Fruit fly (Drosophila melanogaster) whole organism, prepupa: ENCODE data around the gene CG31068.
A peak's percentile ranks its signal among the peaks of the same experiment; 100 is the strongest.

Source experiments
- Blimp-1 ChIP-seq: fragments of 200-800 bp; sonication (Bioruptor generic); optimal IDR thresholded peaks from 3 replicates; lab custom pipeline; 2017; ENCODE audit warnings: missing biosample characterization, missing genetic modification characterization, mild to moderate bottlenecking, moderate library complexity, missing genetic modification reagents
- CG10631 ChIP-seq: fragments of 200-800 bp; sonication (Bioruptor generic); optimal IDR thresholded peaks from 2 replicates; lab custom pipeline; 2016; ENCODE audit warnings: missing biosample characterization, missing genetic modification characterization
- CG11902 ChIP-seq: fragments of 200-800 bp; sonication (Bioruptor generic); optimal IDR thresholded peaks from 3 replicates; lab custom pipeline; 2016; ENCODE audit warnings: missing biosample characterization, missing genetic modification characterization
- CG15336 ChIP-seq: fragments of 200-800 bp; sonication (Bioruptor generic); IDR thresholded peaks from 2 replicates; pipeline ENCODE4 v1.3.6; 2022; ENCODE audit warnings: missing biosample characterization, missing genetic modification characterization
- CG1621 ChIP-seq: fragments of 200-800 bp; sonication (Bioruptor generic); optimal IDR thresholded peaks from 3 replicates; lab custom pipeline; 2018; ENCODE audit warnings: missing biosample characterization, mild to moderate bottlenecking, missing genetic modification characterization
- CG16779 ChIP-seq: fragments of 200-800 bp; sonication (Bioruptor generic); optimal IDR thresholded peaks from 3 replicates; lab custom pipeline; 2017; ENCODE audit warnings: missing biosample characterization, mild to moderate bottlenecking, missing genetic modification characterization
- CG32006 ChIP-seq: fragments of 200-800 bp; sonication (Bioruptor generic); optimal IDR thresholded peaks from 3 replicates; lab custom pipeline; 2017; ENCODE audit warnings: missing biosample characterization, mild to moderate bottlenecking, missing genetic modification characterization
- CG34406 ChIP-seq: fragments of 200-800 bp; sonication (Bioruptor generic); optimal IDR thresholded peaks from 3 replicates; lab custom pipeline; 2016; ENCODE audit warnings: missing biosample characterization, missing genetic modification characterization
- CG3919 ChIP-seq: fragments of 200-800 bp; sonication (Bioruptor generic); optimal IDR thresholded peaks from 3 replicates; lab custom pipeline; 2016; ENCODE audit warnings: missing biosample characterization, missing genetic modification characterization
- CG4318 ChIP-seq: fragments of 200-800 bp; sonication (Bioruptor generic); optimal IDR thresholded peaks from 3 replicates; lab custom pipeline; 2017; ENCODE audit warnings: missing biosample characterization, mild to moderate bottlenecking, missing genetic modification characterization
- CG6163 ChIP-seq: fragments of 200-800 bp; sonication (Bioruptor generic); IDR thresholded peaks from 3 replicates; pipeline ENCODE4 v1.3.6; 2022; ENCODE audit warnings: missing biosample characterization, missing genetic modification characterization
- CG6276 ChIP-seq: fragments of 200-800 bp; sonication (Bioruptor generic); optimal IDR thresholded peaks from 2 replicates; lab custom pipeline; 2017; ENCODE audit warnings: missing biosample characterization, mild to moderate bottlenecking, missing genetic modification characterization
- CG6792 ChIP-seq: fragments of 200-800 bp; sonication (Bioruptor generic); optimal IDR thresholded peaks from 3 replicates; lab custom pipeline; 2016; ENCODE audit warnings: missing biosample characterization, missing genetic modification characterization
- CG6808 ChIP-seq: fragments of 200-800 bp; sonication (Bioruptor generic); optimal IDR thresholded peaks from 3 replicates; lab custom pipeline; 2017; ENCODE audit warnings: missing biosample characterization, missing genetic modification characterization, mild to moderate bottlenecking, moderate library complexity, missing genetic modification reagents
- CG6854 ChIP-seq: fragments of 200-800 bp; sonication (Bioruptor generic); optimal IDR thresholded peaks from 2 replicates; lab custom pipeline; 2017; ENCODE audit warnings: missing biosample characterization, mild to moderate bottlenecking, missing genetic modification characterization
- CG7368 ChIP-seq: fragments of 200-800 bp; sonication (Bioruptor generic); optimal IDR thresholded peaks from 3 replicates; lab custom pipeline; 2016; ENCODE audit warnings: missing biosample characterization, missing genetic modification characterization
- CG8119 ChIP-seq: fragments of 200-800 bp; sonication (Bioruptor generic); IDR thresholded peaks from 3 replicates; pipeline ENCODE4 v1.3.6; 2022; ENCODE audit warnings: missing biosample characterization, missing genetic modification characterization
- CG8319 ChIP-seq: fragments of 200-800 bp; sonication (Bioruptor generic); optimal IDR thresholded peaks from 3 replicates; lab custom pipeline; 2016; ENCODE audit warnings: missing biosample characterization, missing genetic modification characterization
- CG9139 ChIP-seq: fragments of 200-800 bp; sonication (Bioruptor generic); optimal IDR thresholded peaks from 3 replicates; lab custom pipeline; 2017; ENCODE audit warnings: missing biosample characterization, mild to moderate bottlenecking, missing genetic modification characterization
- Eip75B ChIP-seq: fragments of 200-800 bp; sonication (Bioruptor generic); optimal IDR thresholded peaks from 3 replicates; lab custom pipeline; 2016; ENCODE audit warnings: missing biosample characterization, missing genetic modification characterization
- Eip78C ChIP-seq: fragments of 200-800 bp; sonication (Bioruptor generic); peaks from one replicate; lab custom pipeline; 2016; ENCODE audit warnings: missing biosample characterization, missing genetic modification characterization
- Eip93F ChIP-seq: fragments of 200-800 bp; sonication (Bioruptor generic); optimal IDR thresholded peaks from 2 replicates; lab custom pipeline; 2016; ENCODE audit warnings: missing biosample characterization, mild to moderate bottlenecking, missing genetic modification characterization
- Gug ChIP-seq: fragments of 200-800 bp; sonication (Bioruptor generic); IDR thresholded peaks from 2 replicates; pipeline ENCODE4 v1.3.6; 2022; ENCODE audit warnings: missing biosample characterization, missing genetic modification characterization
- Hr39 ChIP-seq: fragments of 200-800 bp; sonication (Bioruptor generic); optimal IDR thresholded peaks from 2 replicates; lab custom pipeline; 2016; ENCODE audit warnings: missing biosample characterization, missing genetic modification characterization
- Lpt ChIP-seq: fragments of 200-800 bp; sonication (Bioruptor generic); optimal IDR thresholded peaks from 3 replicates; lab custom pipeline; 2016; ENCODE audit warnings: missing biosample characterization, missing genetic modification characterization
- Met ChIP-seq: fragments of 200-800 bp; sonication (Bioruptor generic); optimal IDR thresholded peaks from 3 replicates; lab custom pipeline; 2016; ENCODE audit warnings: missing biosample characterization, missing genetic modification characterization
- OdsH ChIP-seq: fragments of 200-800 bp; sonication (Bioruptor generic); optimal IDR thresholded peaks from 3 replicates; lab custom pipeline; 2016; ENCODE audit warnings: missing biosample characterization, missing genetic modification characterization
- Smox ChIP-seq: fragments of 200-800 bp; sonication (Bioruptor generic); optimal IDR thresholded peaks from 3 replicates; lab custom pipeline; 2016; ENCODE audit warnings: missing biosample characterization, missing genetic modification characterization
- Sox102F ChIP-seq: fragments of 200-800 bp; sonication (Bioruptor generic); optimal IDR thresholded peaks from 2 replicates; lab custom pipeline; 2016; ENCODE audit warnings: missing biosample characterization, mild to moderate bottlenecking, missing genetic modification characterization
- Sox14 ChIP-seq: fragments of 200-800 bp; sonication (Bioruptor generic); optimal IDR thresholded peaks from 3 replicates; lab custom pipeline; 2016; ENCODE audit warnings: missing biosample characterization, missing genetic modification characterization
- Sox15 ChIP-seq: fragments of 200-800 bp; sonication (Bioruptor generic); optimal IDR thresholded peaks from 3 replicates; lab custom pipeline; 2016; ENCODE audit warnings: missing biosample characterization, missing genetic modification characterization
- achi ChIP-seq: fragments of 200-800 bp; sonication (Bioruptor generic); optimal IDR thresholded peaks from 3 replicates; lab custom pipeline; 2016; ENCODE audit warnings: missing biosample characterization, missing genetic modification characterization
- acj6 ChIP-seq: fragments of 200-800 bp; sonication (Bioruptor generic); optimal IDR thresholded peaks from 3 replicates; lab custom pipeline; 2016; ENCODE audit warnings: missing biosample characterization, missing genetic modification characterization
- cyc ChIP-seq: fragments of 200-800 bp; sonication (Bioruptor generic); optimal IDR thresholded peaks from 3 replicates; lab custom pipeline; 2016; ENCODE audit warnings: missing biosample characterization, missing genetic modification characterization
- dsx ChIP-seq: fragments of 200-800 bp; optimal IDR thresholded peaks from 3 replicates; lab custom pipeline; 2019; ENCODE audit warnings: missing biosample characterization, mild to moderate bottlenecking, missing genetic modification characterization, moderate library complexity; ENCODE audit not compliant: poor library complexity, severe bottlenecking
- eg ChIP-seq: fragments of 200-800 bp; sonication (Bioruptor generic); IDR thresholded peaks from 3 replicates; pipeline ENCODE4 v1.3.6; 2022; ENCODE audit warnings: missing biosample characterization, missing genetic modification characterization
- esn ChIP-seq: fragments of 200-800 bp; sonication (Bioruptor generic); optimal IDR thresholded peaks from 2 replicates; lab custom pipeline; 2016; ENCODE audit warnings: missing biosample characterization, mild to moderate bottlenecking, missing genetic modification characterization, moderate library complexity
- fd59A ChIP-seq: fragments of 200-800 bp; sonication (Bioruptor generic); optimal IDR thresholded peaks from 2 replicates; lab custom pipeline; 2017; ENCODE audit warnings: missing biosample characterization, mild to moderate bottlenecking, missing genetic modification characterization, missing genetic modification reagents
- fd85E ChIP-seq: fragments of 200-800 bp; sonication (Bioruptor generic); optimal IDR thresholded peaks from 3 replicates; lab custom pipeline; 2016; ENCODE audit warnings: missing biosample characterization, missing genetic modification characterization
- fkh ChIP-seq: fragments of 200-800 bp; sonication (Bioruptor generic); optimal IDR thresholded peaks from 3 replicates; lab custom pipeline; 2017; ENCODE audit warnings: missing biosample characterization, mild to moderate bottlenecking, missing genetic modification characterization, moderate library complexity
- lz ChIP-seq: fragments of 200-800 bp; sonication (Bioruptor generic); optimal IDR thresholded peaks from 3 replicates; lab custom pipeline; 2016; ENCODE audit warnings: missing biosample characterization, missing genetic modification characterization
- pdm3 ChIP-seq: fragments of 200-800 bp; sonication (Bioruptor generic); optimal IDR thresholded peaks from 3 replicates; lab custom pipeline; 2016; ENCODE audit warnings: missing biosample characterization, missing genetic modification characterization
- salr ChIP-seq, 2 experiments: fragments of 200-800 bp; sonication (Bioruptor generic); optimal IDR thresholded peaks; 3 replicates each; lab custom pipeline; 2016 to 2018; ENCODE audit warnings: missing biosample characterization in 2 of 2, missing genetic modification characterization in 2 of 2, mild to moderate bottlenecking in 1 of 2
- spab ChIP-seq: fragments of 200-800 bp; sonication (Bioruptor generic); optimal IDR thresholded peaks from 2 replicates; lab custom pipeline; 2017; ENCODE audit warnings: missing biosample characterization, mild to moderate bottlenecking, missing genetic modification characterization, missing genetic modification reagents
- ss ChIP-seq, 2 experiments: fragments of 200-800 bp; sonication (Bioruptor generic); optimal IDR thresholded peaks; 2 replicates in 1 of 2; 3 replicates in 1 of 2; lab custom pipeline; 2017 to 2018; ENCODE audit warnings: mild to moderate bottlenecking in 2 of 2, missing biosample characterization in 2 of 2, missing genetic modification characterization in 2 of 2, moderate library complexity in 1 of 2
- svp ChIP-seq: fragments of 200-800 bp; sonication (Bioruptor generic); peaks from one replicate; lab custom pipeline; 2016; ENCODE audit warnings: missing biosample characterization, missing genetic modification characterization
- topi ChIP-seq: fragments of 200-800 bp; sonication (Bioruptor generic); optimal IDR thresholded peaks from 3 replicates; lab custom pipeline; 2016; ENCODE audit warnings: missing biosample characterization, missing genetic modification characterization
- vri ChIP-seq: fragments of 200-800 bp; sonication (Bioruptor generic); optimal IDR thresholded peaks from 3 replicates; lab custom pipeline; 2016; ENCODE audit warnings: missing biosample characterization, mild to moderate bottlenecking, missing genetic modification characterization

The CG31068 gene

dm6 chr3R:27212979-27213580, 20.4 kb upstream of the CG31068 start:
- TF ChIP-seq Eip75B (GFP tag; lab: Kevin White, UChicago) (no peak), ss (GFP tag; optimal IDR thresholded peaks at IDR 0.05; lab: Kevin White, UChicago) (no peak), CG16779 (tag; lab: Kevin White, UChicago) (no peak), Hr39 (no peak), Eip78C (GFP tag; lab: Kevin White, UChicago) (no peak), Sox15 (GFP tag; lab: Kevin White, UChicago) (no peak), Smox (no peak)

DNA sequence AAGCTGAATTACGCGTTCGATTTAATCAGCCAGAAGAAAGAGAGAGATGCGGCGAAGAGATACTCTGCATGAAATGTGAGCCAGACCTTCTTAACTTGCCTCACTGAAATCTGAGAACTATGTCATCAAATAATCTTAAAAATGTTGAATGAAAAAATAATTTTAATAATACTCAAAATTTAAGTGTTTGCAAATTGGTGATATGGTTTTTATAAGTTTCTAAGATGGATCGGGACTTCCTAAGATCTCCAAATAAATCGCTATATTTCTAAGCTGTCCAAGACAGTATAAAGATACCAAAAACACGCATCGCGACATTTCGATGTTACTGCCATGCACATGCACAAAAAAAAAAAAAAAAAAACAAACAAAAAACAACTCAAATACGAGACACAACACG, 18.5 kb upstream of the CG31068 start:
- no peak for TF ChIP-seq fkh (GFP tag; lab: Kevin White, UChicago)
- peak; percentile 18 for TF ChIP-seq topi
- no peak for TF ChIP-seq salr (GFP tag; optimal IDR thresholded peaks at IDR 0.05; lab: Kevin White, UChicago)
- no peak for TF ChIP-seq CG3919 (GFP tag; lab: Kevin White, UChicago)
- no peak for TF ChIP-seq Hr39
- TF ChIP-seq lz (GFP tag; lab: Kevin White, UChicago) = no peak
- no peak for TF ChIP-seq CG9139 (GFP tag; lab: Kevin White, UChicago)
- no peak for TF ChIP-seq fd85E (GFP tag; lab: Kevin White, UChicago)
- no peak for TF ChIP-seq CG7368
- no peak for TF ChIP-seq CG34406 (GFP tag; lab: Kevin White, UChicago)
- peak; percentile 67 for TF ChIP-seq svp
- TF ChIP-seq Met (GFP tag; lab: Kevin White, UChicago) = peak; percentile 33
- no peak for TF ChIP-seq OdsH (GFP tag; lab: Kevin White, UChicago)
- no peak for TF ChIP-seq CG32006 (GFP tag; lab: Kevin White, UChicago)
- TF ChIP-seq CG8119 (GFP tag; lab: Robert Waterston, UW) = no peak
- TF ChIP-seq achi (GFP tag; lab: Kevin White, UChicago) = no peak
- peak; percentile 4 for TF ChIP-seq Sox14 (GFP tag; lab: Kevin White, UChicago)
- no peak for TF ChIP-seq Gug (GFP tag; lab: Robert Waterston, UW)
- no peak for TF ChIP-seq CG6808 (GFP tag; lab: Kevin White, UChicago)
- TF ChIP-seq Lpt (GFP tag; lab: Kevin White, UChicago) = no peak
- no peak for TF ChIP-seq fd59A (GFP tag; lab: Kevin White, UChicago)
- no peak for TF ChIP-seq vri
- no peak for TF ChIP-seq CG1621 (tag; lab: Kevin White, UChicago)
- TF ChIP-seq acj6 (GFP tag; lab: Kevin White, UChicago) = no peak
- TF ChIP-seq CG10631 (GFP tag; lab: Kevin White, UChicago) = no peak
- no peak for TF ChIP-seq Blimp-1 (GFP tag; lab: Kevin White, UChicago)
- no peak for TF ChIP-seq Eip75B (GFP tag; lab: Kevin White, UChicago)
- peak; percentile 25 for TF ChIP-seq esn (GFP tag; lab: Kevin White, UChicago)
- no peak for TF ChIP-seq CG6854 (GFP tag; lab: Kevin White, UChicago)
- no peak for TF ChIP-seq CG11902 (GFP tag; lab: Kevin White, UChicago)
- no peak for TF ChIP-seq CG16779 (tag; lab: Kevin White, UChicago)
- no peak for TF ChIP-seq CG4318 (GFP tag; lab: Kevin White, UChicago)
- TF ChIP-seq CG15336 (GFP tag; lab: Robert Waterston, UW) = no peak
- TF ChIP-seq dsx (GFP tag; lab: Kevin White, UChicago) = no peak
- no peak for TF ChIP-seq CG6276 (GFP tag; lab: Kevin White, UChicago)
- no peak for TF ChIP-seq Sox15 (GFP tag; lab: Kevin White, UChicago)
- no peak for TF ChIP-seq eg (GFP tag; lab: Robert Waterston, UW)
- no peak for TF ChIP-seq ss (GFP tag; optimal IDR thresholded peaks at IDR 0.05; lab: Kevin White, UChicago)
- TF ChIP-seq CG6163 (GFP tag; lab: Robert Waterston, UW) = no peak
- peak; percentile 54 for TF ChIP-seq Eip78C (GFP tag; lab: Kevin White, UChicago)
- TF ChIP-seq pdm3 (GFP tag; lab: Kevin White, UChicago) = no peak
- no peak for TF ChIP-seq CG8319 (GFP tag; lab: Kevin White, UChicago)
- peak; percentile 9 for TF ChIP-seq Sox102F (GFP tag; lab: Kevin White, UChicago)
- no peak for TF ChIP-seq spab (GFP tag; lab: Kevin White, UChicago)
- TF ChIP-seq CG6792 (GFP tag; lab: Kevin White, UChicago) = no peak
- TF ChIP-seq Eip93F (GFP tag; lab: Kevin White, UChicago) = no peak
- TF ChIP-seq cyc (GFP tag; lab: Kevin White, UChicago) = peak; percentile 13
